Worm (Caenorhabditis elegans) whole organism, mixed stage, embryonic: ENCODE measurements around the gene srv-8.

Experiments used
- M03D4.4 ChIP-seq: sonication (generic microtip); optimal IDR thresholded peaks from 2 replicates; lab custom pipeline; 2017; ENCODE audit warnings: mild to moderate bottlenecking, missing genetic modification characterization, missing compliant biosample characterization
- bed-3 ChIP-seq: fragments of 200-800 bp; sonication (Bioruptor generic); optimal IDR thresholded peaks from 3 replicates; lab custom pipeline; 2018; ENCODE audit warnings: mild to moderate bottlenecking, missing genetic modification characterization, moderate library complexity, missing compliant biosample characterization
- blmp-1 ChIP-seq: fragments of 150-350 bp; optimal IDR thresholded peaks from 2 replicates; lab custom pipeline; 2014; ENCODE audit warnings: missing biosample characterization, missing genetic modification characterization
- ceh-39 ChIP-seq: fragments of 150-350 bp; optimal IDR thresholded peaks from 2 replicates; lab custom pipeline; 2014; ENCODE audit warnings: missing biosample characterization, missing genetic modification characterization
- ceh-43 ChIP-seq: fragments of 200-800 bp; sonication (Bioruptor generic); optimal IDR thresholded peaks from 2 replicates; lab custom pipeline; 2018; ENCODE audit warnings: mild to moderate bottlenecking, missing genetic modification characterization, moderate library complexity, missing compliant biosample characterization
- ceh-83 ChIP-seq: fragments of 200-800 bp; sonication (Bioruptor generic); optimal IDR thresholded peaks from 2 replicates; lab custom pipeline; 2018; ENCODE audit warnings: mild to moderate bottlenecking, missing genetic modification characterization, missing compliant biosample characterization
- ces-1 ChIP-seq: fragments of 150-350 bp; optimal IDR thresholded peaks from 2 replicates; lab custom pipeline; 2014; ENCODE audit warnings: missing biosample characterization, missing genetic modification reagents, missing genetic modification characterization
- cnd-1 ChIP-seq: fragments of 200-800 bp; sonication (Bioruptor generic); optimal IDR thresholded peaks from 2 replicates; lab custom pipeline; 2018; ENCODE audit warnings: mild to moderate bottlenecking, missing genetic modification characterization, missing compliant biosample characterization
- drap-1 ChIP-seq: fragments of 200-800 bp; sonication (Bioruptor generic); optimal IDR thresholded peaks from 3 replicates; lab custom pipeline; 2018; ENCODE audit warnings: mild to moderate bottlenecking, missing genetic modification characterization, missing compliant biosample characterization
- elt-1 ChIP-seq: sonication (generic microtip); optimal IDR thresholded peaks from 2 replicates; lab custom pipeline; 2017; ENCODE audit warnings: missing genetic modification characterization, mild to moderate bottlenecking, missing compliant biosample characterization, antibody characterized with exemption, moderate library complexity, borderline replicate concordance; ENCODE audit not compliant: insufficient read depth
- elt-3 ChIP-seq: fragments of 150-350 bp; optimal IDR thresholded peaks from 2 replicates; lab custom pipeline; 2014; ENCODE audit warnings: missing biosample characterization, missing genetic modification characterization
- flh-1 ChIP-seq: fragments of 200-800 bp; sonication (Bioruptor generic); optimal IDR thresholded peaks from 2 replicates; lab custom pipeline; 2018; ENCODE audit warnings: mild to moderate bottlenecking, missing genetic modification characterization, moderate library complexity, missing compliant biosample characterization
- ham-2 ChIP-seq: fragments of 200-800 bp; sonication (Bioruptor generic); optimal IDR thresholded peaks from 2 replicates; lab custom pipeline; 2018; ENCODE audit warnings: mild to moderate bottlenecking, missing genetic modification characterization, missing compliant biosample characterization
- hlh-1 ChIP-seq: fragments of 150-350 bp; optimal IDR thresholded peaks from 2 replicates; lab custom pipeline; 2014; ENCODE audit warnings: missing biosample characterization, missing genetic modification reagents, missing genetic modification characterization
- lin-13 ChIP-seq: fragments of 150-350 bp; optimal IDR thresholded peaks from 2 replicates; lab custom pipeline; 2014; ENCODE audit warnings: missing biosample characterization, missing genetic modification characterization
- lin-32 ChIP-seq: fragments of 200-800 bp; sonication (Bioruptor generic); optimal IDR thresholded peaks from 2 replicates; lab custom pipeline; 2018; ENCODE audit warnings: mild to moderate bottlenecking, missing genetic modification characterization, missing compliant biosample characterization
- mab-5 ChIP-seq: fragments of 150-350 bp; optimal IDR thresholded peaks from 2 replicates; lab custom pipeline; 2014; ENCODE audit warnings: missing biosample characterization, missing genetic modification characterization
- mep-1 ChIP-seq: fragments of 150-350 bp; optimal IDR thresholded peaks from 2 replicates; lab custom pipeline; 2017; ENCODE audit warnings: missing biosample characterization, missing genetic modification reagents, missing genetic modification characterization, inconsistent platforms
- mls-2 ChIP-seq: sonication (generic microtip); optimal IDR thresholded peaks from 2 replicates; lab custom pipeline; 2016; ENCODE audit warnings: mild to moderate bottlenecking, missing genetic modification characterization, moderate library complexity, missing compliant biosample characterization
- nhr-2 ChIP-seq: fragments of 150-350 bp; optimal IDR thresholded peaks from 2 replicates; lab custom pipeline; 2014; ENCODE audit warnings: missing biosample characterization, missing genetic modification characterization
- nhr-237 ChIP-seq: fragments of 150-350 bp; optimal IDR thresholded peaks from 2 replicates; lab custom pipeline; 2014; ENCODE audit warnings: missing biosample characterization, missing genetic modification characterization
- nhr-28 ChIP-seq: fragments of 150-350 bp; optimal IDR thresholded peaks from 2 replicates; lab custom pipeline; 2014; ENCODE audit warnings: missing biosample characterization, missing genetic modification characterization
- pha-4 ChIP-seq: fragments of 150-350 bp; optimal IDR thresholded peaks from 2 replicates; lab custom pipeline; 2018; ENCODE audit warnings: missing biosample characterization, missing genetic modification reagents, missing genetic modification characterization
- sem-2 ChIP-seq: fragments of 200-800 bp; sonication (Bioruptor generic); optimal IDR thresholded peaks from 2 replicates; lab custom pipeline; 2018; ENCODE audit warnings: mild to moderate bottlenecking, missing genetic modification characterization, missing compliant biosample characterization
- snpc-4 ChIP-seq: fragments of 150-350 bp; optimal IDR thresholded peaks from 2 replicates; lab custom pipeline; 2014; ENCODE audit warnings: missing biosample characterization, missing genetic modification characterization
- sptf-1 ChIP-seq: sonication (generic microtip); optimal IDR thresholded peaks from 2 replicates; lab custom pipeline; 2017; ENCODE audit warnings: mild to moderate bottlenecking, missing genetic modification characterization, moderate library complexity, missing compliant biosample characterization
- tbx-8 ChIP-seq: fragments of 200-800 bp; sonication (Bioruptor generic); optimal IDR thresholded peaks from 2 replicates; lab custom pipeline; 2018; ENCODE audit warnings: mild to moderate bottlenecking, missing genetic modification characterization, moderate library complexity, missing compliant biosample characterization
- unc-39 ChIP-seq: fragments of 150-350 bp; optimal IDR thresholded peaks from 2 replicates; lab custom pipeline; 2014; ENCODE audit warnings: missing biosample characterization, missing genetic modification characterization
- unc-62 ChIP-seq: fragments of 150-350 bp; optimal IDR thresholded peaks from 2 replicates; lab custom pipeline; 2014; ENCODE audit warnings: missing biosample characterization, missing genetic modification reagents, missing genetic modification characterization
- zip-8 ChIP-seq: fragments of 150-350 bp; optimal IDR thresholded peaks from 2 replicates; lab custom pipeline; 2014; ENCODE audit warnings: missing biosample characterization, missing genetic modification characterization
- ztf-11 ChIP-seq: fragments of 150-350 bp; optimal IDR thresholded peaks from 2 replicates; lab custom pipeline; 2014; ENCODE audit warnings: missing biosample characterization, missing genetic modification characterization

Gene srv-8

ce11 chrV:13423045-13423444, 2.5 kb upstream of the srv-8 start, which contains the start of gene srv-9:
Gene srv-9 (minus strand): TSS chrV:13423145.
- TF ChIP-seq cnd-1 (no peak), unc-39 (no peak), mep-1 (no peak), ztf-11 (tag; lab: Kevin White, UChicago) (no peak), sptf-1 (tag; lab: Kevin White, UChicago) (no peak), nhr-2 (tag; lab: Kevin White, UChicago) (no peak), mls-2 (tag; lab: Kevin White, UChicago) (no peak), drap-1 (no peak), ham-2 (GFP tag; lab: Kevin White, UChicago) (no peak), ces-1 (GFP tag; lab: Kevin White, UChicago) (no peak), tbx-8 (GFP tag; lab: Kevin White, UChicago) (no peak), ceh-83 (GFP tag; lab: Kevin White, UChicago) (no peak), lin-13 (tag; lab: Kevin White, UChicago) (no peak), unc-62 (GFP tag; lab: Kevin White, UChicago) (no peak), M03D4.4 (tag; lab: Kevin White, UChicago) (no peak), snpc-4 (tag; lab: Kevin White, UChicago) (no peak), elt-1 (tag; lab: Kevin White, UChicago) (no peak), pha-4 (no peak), hlh-1 (no peak)

- TF ChIP-seq mab-5 (tag; lab: Kevin White, UChicago), result no peak
- no peak for TF ChIP-seq bed-3 (GFP tag; lab: Kevin White, UChicago)
- TF ChIP-seq ztf-11 (tag; lab: Kevin White, UChicago), result no peak
- TF ChIP-seq zip-8, result no peak
- no peak for TF ChIP-seq pha-4
- TF ChIP-seq flh-1, result no peak
- TF ChIP-seq hlh-1, result no peak
- no peak for TF ChIP-seq elt-3 (tag; lab: Kevin White, UChicago)
- TF ChIP-seq sem-2 (GFP tag; lab: Kevin White, UChicago), result no peak
- TF ChIP-seq, all 35 proteins: peak for 0
These were observed 1.2 kb upstream of the srv-8 start for ce11 chrV:13421697-13422096.

- TF ChIP-seq nhr-28 (tag; lab: Kevin White, UChicago), result no peak
- TF ChIP-seq cnd-1, result no peak
- no peak for TF ChIP-seq hlh-1
These were observed 3.0 kb downstream of the srv-8 start, which contains the start of gene F53F1.6 for ce11 chrV:13417513-13417912. Gene F53F1.6 (minus strand): TSS chrV:13417613.

DNA sequence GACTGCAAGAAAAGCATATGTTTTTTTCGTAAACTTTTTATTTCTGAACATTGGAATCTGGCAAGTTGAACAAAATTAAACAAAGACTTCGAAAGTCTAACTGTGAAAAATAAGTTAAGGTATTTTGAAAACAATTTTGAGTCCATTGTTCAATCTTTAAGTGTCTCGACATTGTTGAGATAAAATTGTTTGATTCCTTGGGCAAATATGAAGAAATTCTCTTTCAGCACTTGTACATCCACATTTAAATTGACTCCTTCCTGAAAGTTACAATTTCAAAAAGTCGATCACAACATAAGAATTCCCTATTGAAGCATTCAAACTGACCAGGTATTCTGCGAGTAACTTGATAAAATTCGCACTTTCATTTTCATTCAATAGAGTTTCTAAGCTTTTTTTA, 4.5 kb downstream of the srv-8 start:
- TF ChIP-seq sptf-1 (tag; lab: Kevin White, UChicago), result no peak

ce11 chrV:13415462-13415861, 5.1 kb downstream of the srv-8 start:
- TF ChIP-seq nhr-237 (tag; lab: Kevin White, UChicago), result no peak
- no peak for TF ChIP-seq flh-1
- no peak for TF ChIP-seq unc-39
- TF ChIP-seq lin-32, result no peak
- TF ChIP-seq drap-1, result no peak
- peak; percentile 31 for TF ChIP-seq ceh-83 (GFP tag; lab: Kevin White, UChicago)
- no peak for TF ChIP-seq elt-3 (tag; lab: Kevin White, UChicago)
- no peak for TF ChIP-seq elt-1 (tag; lab: Kevin White, UChicago)
- no peak for TF ChIP-seq lin-13 (tag; lab: Kevin White, UChicago)
- no peak for TF ChIP-seq ceh-39 (tag; lab: Kevin White, UChicago)
- TF ChIP-seq cnd-1, result no peak
- peak; percentile 6 for TF ChIP-seq ceh-43 (GFP tag; lab: Kevin White, UChicago)
- TF ChIP-seq snpc-4 (tag; lab: Kevin White, UChicago), result no peak
- TF ChIP-seq mab-5 (tag; lab: Kevin White, UChicago), result no peak
- no peak for TF ChIP-seq nhr-2 (tag; lab: Kevin White, UChicago)

DNA sequence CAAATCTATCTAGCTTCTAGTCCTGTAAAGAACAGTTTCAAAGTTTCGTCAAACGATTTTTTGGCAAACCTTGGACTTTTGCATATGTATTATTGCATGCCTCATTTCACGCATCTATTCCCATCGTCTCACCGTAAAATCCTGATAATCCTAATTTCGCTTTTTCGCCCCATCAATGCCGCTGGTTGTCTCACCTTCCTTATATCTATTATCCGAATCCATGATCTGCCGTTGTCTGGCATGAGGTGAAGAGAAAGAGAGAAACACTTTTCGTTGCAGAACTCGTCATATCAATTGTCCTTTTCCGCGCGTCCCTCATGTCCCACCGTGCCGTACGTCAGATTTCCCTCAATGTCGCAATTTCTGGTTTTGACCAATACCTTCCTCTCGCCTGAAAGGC, 6.0 kb downstream of the srv-8 start, which contains the start of gene cut-2:
Gene cut-2 (plus strand): TSS at position 365 of the 400 bp plus-strand sequence.
- TF ChIP-seq elt-1 (tag; lab: Kevin White, UChicago) (peak; percentile 71), pha-4 (no peak), blmp-1 (tag; lab: Kevin White, UChicago) (peak; percentile 41)
